Fruit fly (Drosophila melanogaster): Measurements from ENCODE around the gene CG3345.

Gene CG3345

DNA sequence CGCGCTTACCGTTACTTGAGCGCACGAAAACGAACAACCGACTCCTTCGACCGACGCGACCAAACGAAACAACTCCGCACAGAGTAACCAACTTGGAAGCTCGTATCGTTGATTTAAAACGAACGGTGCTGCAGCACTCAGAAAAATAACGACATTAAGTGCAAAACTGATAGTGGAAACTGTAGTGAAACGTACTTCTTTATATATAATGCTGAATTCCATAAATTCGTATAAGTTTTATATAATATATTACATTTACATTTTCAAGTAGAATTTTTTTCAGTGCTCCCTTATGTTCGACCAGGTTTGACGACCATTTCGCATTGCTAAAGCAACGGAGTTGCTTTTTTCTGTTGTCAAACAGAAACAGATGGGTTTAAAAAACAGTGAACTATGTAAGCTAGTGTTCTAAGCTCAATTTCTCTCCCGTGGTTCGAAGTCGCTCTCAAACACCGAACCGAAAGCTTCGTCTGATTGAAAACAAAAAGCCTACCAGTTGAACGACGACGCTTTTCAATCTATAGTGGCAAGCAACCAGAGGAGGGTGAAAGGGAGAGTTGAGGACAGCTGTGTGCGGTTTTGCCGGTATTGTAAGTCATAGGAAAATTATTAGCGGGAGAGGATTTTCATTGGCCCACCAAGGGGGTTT is 1.3 kb upstream of the CG3345 start, which contains the start of gene CG17075 (continued):
- TF ChIP-seq CG1647 (GFP tag; optimal IDR thresholded peaks at IDR 0.05) (peak; percentile 72), Dek (tag; optimal IDR thresholded peaks at IDR 0.05) (peak; percentile 96), Pdp1 (GFP tag; optimal IDR thresholded peaks at IDR 0.05) (peak; percentile 85 to 88), CG2129 (GFP tag; IDR thresholded peaks at IDR 0.05; ENCODE audit: partially characterized antibody) (no peak), bcd (GFP tag; optimal IDR thresholded peaks at IDR 0.05) (peak; percentile 85), Nf-YC (tag; optimal IDR thresholded peaks at IDR 0.05) (peak; percentile 76), tna (GFP tag; IDR thresholded peaks at IDR 0.05; ENCODE audit: partially characterized antibody) (no peak), Adf1 (GFP tag; IDR thresholded peaks at IDR 0.05) (peak; percentile 80), CG16779 (GFP tag; IDR thresholded peaks at IDR 0.05) (peak; percentile 81), Dll (GFP tag; IDR thresholded peaks at IDR 0.05; ENCODE audit: partially characterized antibody) (no peak), CG8944 (GFP tag; optimal IDR thresholded peaks at IDR 0.05) (peak; percentile 49), tll (GFP tag; optimal IDR thresholded peaks at IDR 0.05) (no peak), Vsx1 (GFP tag; optimal IDR thresholded peaks at IDR 0.05) (peak; percentile 84), Ets65A (GFP tag) (peak; percentile 90), Hr3 (GFP tag; optimal IDR thresholded peaks at IDR 0.05) (peak; percentile 93), twi (tag; optimal IDR thresholded peaks at IDR 0.05) (peak; percentile 78), CG9727 (GFP tag; optimal IDR thresholded peaks at IDR 0.05) (peak; percentile 94), sqz (GFP tag; optimal IDR thresholded peaks at IDR 0.05) (peak; percentile 86), CG11504 (tag; optimal IDR thresholded peaks at IDR 0.05) (peak; percentile 96), shn (GFP tag; optimal IDR thresholded peaks at IDR 0.05) (peak; percentile 48), bbx (GFP tag; IDR thresholded peaks at IDR 0.05; ENCODE audit: partially characterized antibody) (no peak), grn (GFP tag; optimal IDR thresholded peaks at IDR 0.05) (no peak), wor (GFP tag; IDR thresholded peaks at IDR 0.05) (peak; percentile 90), CG8765 (GFP tag; IDR thresholded peaks at IDR 0.05) (0 out of 2 replicates have a peak, but pooled peaks have one; percentile 42), YL-1 (GFP tag; optimal IDR thresholded peaks at IDR 0.05) (peak; percentile 63), Fer1 (GFP tag; optimal IDR thresholded peaks at IDR 0.05) (peak; percentile 97), bab2 (GFP tag; optimal IDR thresholded peaks at IDR 0.05) (peak; percentile 71), CTCF (GFP tag; optimal IDR thresholded peaks at IDR 0.05) (peak; percentile 43), sens-2 (GFP tag; IDR thresholded peaks at IDR 0.05) (peak; percentile 82), CG14014 (GFP tag; IDR thresholded peaks at IDR 0.05) (peak; percentile 97), CG11398 (GFP tag; optimal IDR thresholded peaks at IDR 0.05) (peak; percentile 70), CG13123 (GFP tag; optimal IDR thresholded peaks at IDR 0.05) (peak; percentile 86), CG4404 (GFP tag; IDR thresholded peaks at IDR 0.05) (peak; percentile 76), CG13287 (GFP tag; IDR thresholded peaks at IDR 0.05; ENCODE audit: partially characterized antibody) (peak; percentile 20; the same call in 1 of the 2 replicates), CG16813 (GFP tag; IDR thresholded peaks at IDR 0.05; ENCODE audit: partially characterized antibody) (no peak), so (GFP tag; IDR thresholded peaks at IDR 0.05) (peak; percentile 93), NK7.1 (GFP tag; optimal IDR thresholded peaks at IDR 0.05) (peak; percentile 39), CG14667 (GFP tag; IDR thresholded peaks at IDR 0.05) (peak; percentile 92), CG17361 (GFP tag; IDR thresholded peaks at IDR 0.05) (peak; percentile 94), oc (tag; optimal IDR thresholded peaks at IDR 0.05) (peak; percentile 91), CG6654 (GFP tag; optimal IDR thresholded peaks at IDR 0.05) (peak; percentile 73), lola (GFP tag; optimal IDR thresholded peaks at IDR 0.05) (peak in 1 of 3 experiments; percentile 69), Gsc (GFP tag; IDR thresholded peaks at IDR 0.05) (peak; percentile 79), CG10462 (GFP tag; optimal IDR thresholded peaks at IDR 0.05) (peak; percentile 88), Blimp-1 (GFP tag; optimal IDR thresholded peaks at IDR 0.05) (peak; percentile 89), row (GFP tag; IDR thresholded peaks at IDR 0.05) (peak; percentile 96), Hey (tag; optimal IDR thresholded peaks at IDR 0.05) (peak; percentile 62), nom (GFP tag; optimal IDR thresholded peaks at IDR 0.05) (peak; percentile 40), Xbp1 (GFP tag; optimal IDR thresholded peaks at IDR 0.05) (peak; percentile 96)
